Worm (Caenorhabditis elegans): ENCODE measurements around the gene K08D10.10.
A peak's percentile ranks its signal among the peaks of the same experiment; 100 is the strongest.

The K08D10.10 gene

DNA sequence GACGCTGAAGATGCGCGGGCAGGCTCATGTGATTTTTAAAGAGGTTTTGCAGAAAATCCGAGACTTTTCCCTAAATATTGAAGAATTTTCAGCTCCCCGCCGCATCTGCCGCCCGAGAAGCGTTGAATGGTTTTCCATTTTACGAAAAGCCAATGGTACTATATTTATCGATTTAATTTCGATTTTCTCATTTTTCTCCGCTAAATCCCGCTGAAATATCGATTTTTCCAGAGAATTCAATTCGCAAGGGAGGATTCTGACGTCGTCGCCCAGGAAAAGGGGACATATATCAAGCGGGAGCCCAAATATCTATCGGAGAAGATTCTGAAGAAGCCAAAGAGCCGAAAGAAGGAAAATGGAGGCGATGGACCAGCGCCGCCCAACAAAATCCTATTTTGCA, 20.2 kb downstream of the K08D10.10 start:
- TF ChIP-seq B0035.1 (tag; optimal IDR thresholded peaks at IDR 0.05) = no peak

ce11 chrIV:4173789-4174188, 21.8 kb downstream of the K08D10.10 start, which contains the start of gene rnp-3:
Gene rnp-3 (plus strand): TSS chrIV:4174089.
- TF ChIP-seq ama-1 (optimal IDR thresholded peaks at IDR 0.05) (no peak), ama-1 (GFP tag; optimal IDR thresholded peaks at IDR 0.05) (no peak), athp-1 (tag; optimal IDR thresholded peaks at IDR 0.05) (no peak), dpl-1 (GFP tag; optimal IDR thresholded peaks at IDR 0.05) (no peak), Y67H2A.10 (GFP tag; conservative IDR thresholded peaks at IDR 0.05) (no peak), F33H1.4 (GFP tag; IDR thresholded peaks at IDR 0.05) (no peak), attf-6 (GFP tag; IDR thresholded peaks at IDR 0.05) (no peak), lag-1 (GFP tag; IDR thresholded peaks at IDR 0.05) (no peak), hrde-1 (tag; optimal IDR thresholded peaks at IDR 0.05; ENCODE audit: borderline replicate concordance) (no peak), him-1 (tag; optimal IDR thresholded peaks at IDR 0.05) (no peak), hmg-20 (GFP tag; IDR thresholded peaks at IDR 0.05) (no peak), ztf-28 (GFP tag; IDR thresholded peaks at IDR 0.05) (no peak), akir-1 (GFP tag; optimal IDR thresholded peaks at IDR 0.05) (no peak), sea-2 (GFP tag; IDR thresholded peaks at IDR 0.05) (no peak)

- no peak for TF ChIP-seq egl-18 (GFP tag; IDR thresholded peaks at IDR 0.05)
- no peak for TF ChIP-seq lsl-1 (GFP tag; optimal IDR thresholded peaks at IDR 0.05)
- TF ChIP-seq let-607 (tag; optimal IDR thresholded peaks at IDR 0.05) = no peak
- no peak for TF ChIP-seq ceh-100 (GFP tag; IDR thresholded peaks at IDR 0.05)
- no peak for TF ChIP-seq snpc-3.4 (tag; optimal IDR thresholded peaks at IDR 0.05)
- no peak for TF ChIP-seq fkh-3 (tag; optimal IDR thresholded peaks at IDR 0.05)
- TF ChIP-seq egl-44 (GFP tag; IDR thresholded peaks at IDR 0.05) = no peak
- TF ChIP-seq cebp-2 (GFP tag; IDR thresholded peaks at IDR 0.05) = no peak
- no peak for TF ChIP-seq Y53G8AR.9 (GFP tag; conservative IDR thresholded peaks at IDR 0.05)
- no peak for TF ChIP-seq hsf-1 (GFP tag; IDR thresholded peaks at IDR 0.05)
- TF ChIP-seq B0261.1 (tag; optimal IDR thresholded peaks at IDR 0.05) = no peak
- no peak for TF ChIP-seq B0019.2 (GFP tag; conservative IDR thresholded peaks at IDR 0.05)
- TF ChIP-seq mcd-1 (GFP tag; IDR thresholded peaks at IDR 0.05) = no peak
- no peak for TF ChIP-seq die-1 (tag; optimal IDR thresholded peaks at IDR 0.05)
These were observed 24.1 kb downstream of the K08D10.10 start, which contains the start of gene dnj-15 for ce11 chrIV:4176088-4176487. Gene dnj-15 (plus strand): TSS chrIV:4176388.

ce11 chrIV:4176659-4177058, 24.6 kb downstream of the K08D10.10 start:
- TF ChIP-seq lsl-1 (GFP tag; optimal IDR thresholded peaks at IDR 0.05) = peak; percentile 43
- TF ChIP-seq B0035.1 (tag; optimal IDR thresholded peaks at IDR 0.05) = no peak
- no peak for TF ChIP-seq zim-3 (tag; optimal IDR thresholded peaks at IDR 0.05)
- no peak for TF ChIP-seq nfyb-1 (GFP tag; IDR thresholded peaks at IDR 0.05)
- no peak for TF ChIP-seq C17E4.6 (GFP tag; IDR thresholded peaks at IDR 0.05)
- 0 out of 2 replicates have a peak, but pooled peaks have one; percentile 36 for TF ChIP-seq dox-1 (GFP tag; IDR thresholded peaks at IDR 0.05)
- no peak for TF ChIP-seq nfya-2 (GFP tag; IDR thresholded peaks at IDR 0.05)
- no peak for TF ChIP-seq lsy-27 (tag; optimal IDR thresholded peaks at IDR 0.05; ENCODE audit: borderline replicate concordance, insufficient read depth)
- TF ChIP-seq F10E7.11 (tag; optimal IDR thresholded peaks at IDR 0.05) = no peak
- TF ChIP-seq F33H1.4 (GFP tag; IDR thresholded peaks at IDR 0.05) = no peak
- no peak for TF ChIP-seq B0336.3 (GFP tag; IDR thresholded peaks at IDR 0.05)
- no peak for TF ChIP-seq ets-4 (GFP tag; optimal IDR thresholded peaks at IDR 0.05)
- no peak for TF ChIP-seq lin-40 (tag; optimal IDR thresholded peaks at IDR 0.05)
- TF ChIP-seq egrh-3 (GFP tag; IDR thresholded peaks at IDR 0.05) = no peak
- no peak for TF ChIP-seq somi-1 (GFP tag; optimal IDR thresholded peaks at IDR 0.05)
- TF ChIP-seq attf-3 (GFP tag; conservative IDR thresholded peaks at IDR 0.05) = peak; percentile 90
- TF ChIP-seq zfh-2 (GFP tag; conservative IDR thresholded peaks at IDR 0.05) = no peak
- no peak for TF ChIP-seq K11D2.4 (GFP tag; IDR thresholded peaks at IDR 0.05)
- no peak for TF ChIP-seq ztf-6 (GFP tag; IDR thresholded peaks at IDR 0.05)
- TF ChIP-seq dpl-1 (GFP tag; optimal IDR thresholded peaks at IDR 0.05) = no peak
- peak; percentile 32 for TF ChIP-seq efl-1 (GFP tag; optimal IDR thresholded peaks at IDR 0.05)
